Worm (Caenorhabditis elegans) whole organism, mixed stage, embryonic: ENCODE results near the gene srbc-38.

Experiments
- M03D4.4 ChIP-seq: sonication (generic microtip); optimal IDR thresholded peaks from 2 replicates; lab custom pipeline; 2017; ENCODE audit warnings: mild to moderate bottlenecking, missing genetic modification characterization, missing compliant biosample characterization
- blmp-1 ChIP-seq: fragments of 150-350 bp; optimal IDR thresholded peaks from 2 replicates; lab custom pipeline; 2014; ENCODE audit warnings: missing biosample characterization, missing genetic modification characterization
- ceh-39 ChIP-seq: fragments of 150-350 bp; optimal IDR thresholded peaks from 2 replicates; lab custom pipeline; 2014; ENCODE audit warnings: missing biosample characterization, missing genetic modification characterization
- ceh-43 ChIP-seq: fragments of 200-800 bp; sonication (Bioruptor generic); optimal IDR thresholded peaks from 2 replicates; lab custom pipeline; 2018; ENCODE audit warnings: mild to moderate bottlenecking, missing genetic modification characterization, moderate library complexity, missing compliant biosample characterization
- ceh-83 ChIP-seq: fragments of 200-800 bp; sonication (Bioruptor generic); optimal IDR thresholded peaks from 2 replicates; lab custom pipeline; 2018; ENCODE audit warnings: mild to moderate bottlenecking, missing genetic modification characterization, missing compliant biosample characterization
- ces-1 ChIP-seq: fragments of 150-350 bp; optimal IDR thresholded peaks from 2 replicates; lab custom pipeline; 2014; ENCODE audit warnings: missing biosample characterization, missing genetic modification reagents, missing genetic modification characterization
- cnd-1 ChIP-seq: fragments of 200-800 bp; sonication (Bioruptor generic); optimal IDR thresholded peaks from 2 replicates; lab custom pipeline; 2018; ENCODE audit warnings: mild to moderate bottlenecking, missing genetic modification characterization, missing compliant biosample characterization
- elt-1 ChIP-seq: sonication (generic microtip); optimal IDR thresholded peaks from 2 replicates; lab custom pipeline; 2017; ENCODE audit warnings: missing genetic modification characterization, mild to moderate bottlenecking, missing compliant biosample characterization, antibody characterized with exemption, moderate library complexity, borderline replicate concordance; ENCODE audit not compliant: insufficient read depth
- elt-3 ChIP-seq: fragments of 150-350 bp; optimal IDR thresholded peaks from 2 replicates; lab custom pipeline; 2014; ENCODE audit warnings: missing biosample characterization, missing genetic modification characterization
- flh-1 ChIP-seq: fragments of 200-800 bp; sonication (Bioruptor generic); optimal IDR thresholded peaks from 2 replicates; lab custom pipeline; 2018; ENCODE audit warnings: mild to moderate bottlenecking, missing genetic modification characterization, moderate library complexity, missing compliant biosample characterization
- ham-2 ChIP-seq: fragments of 200-800 bp; sonication (Bioruptor generic); optimal IDR thresholded peaks from 2 replicates; lab custom pipeline; 2018; ENCODE audit warnings: mild to moderate bottlenecking, missing genetic modification characterization, missing compliant biosample characterization
- hlh-1 ChIP-seq: fragments of 150-350 bp; optimal IDR thresholded peaks from 2 replicates; lab custom pipeline; 2014; ENCODE audit warnings: missing biosample characterization, missing genetic modification reagents, missing genetic modification characterization
- lin-13 ChIP-seq: fragments of 150-350 bp; optimal IDR thresholded peaks from 2 replicates; lab custom pipeline; 2014; ENCODE audit warnings: missing biosample characterization, missing genetic modification characterization
- lin-32 ChIP-seq: fragments of 200-800 bp; sonication (Bioruptor generic); optimal IDR thresholded peaks from 2 replicates; lab custom pipeline; 2018; ENCODE audit warnings: mild to moderate bottlenecking, missing genetic modification characterization, missing compliant biosample characterization
- mab-5 ChIP-seq: fragments of 150-350 bp; optimal IDR thresholded peaks from 2 replicates; lab custom pipeline; 2014; ENCODE audit warnings: missing biosample characterization, missing genetic modification characterization
- mep-1 ChIP-seq: fragments of 150-350 bp; optimal IDR thresholded peaks from 2 replicates; lab custom pipeline; 2017; ENCODE audit warnings: missing biosample characterization, missing genetic modification reagents, missing genetic modification characterization, inconsistent platforms
- mls-2 ChIP-seq: sonication (generic microtip); optimal IDR thresholded peaks from 2 replicates; lab custom pipeline; 2016; ENCODE audit warnings: mild to moderate bottlenecking, missing genetic modification characterization, moderate library complexity, missing compliant biosample characterization
- nhr-12 ChIP-seq: fragments of 150-350 bp; optimal IDR thresholded peaks from 2 replicates; lab custom pipeline; 2014; ENCODE audit warnings: missing biosample characterization, missing genetic modification characterization
- nhr-2 ChIP-seq: fragments of 150-350 bp; optimal IDR thresholded peaks from 2 replicates; lab custom pipeline; 2014; ENCODE audit warnings: missing biosample characterization, missing genetic modification characterization
- nhr-237 ChIP-seq: fragments of 150-350 bp; optimal IDR thresholded peaks from 2 replicates; lab custom pipeline; 2014; ENCODE audit warnings: missing biosample characterization, missing genetic modification characterization
- nhr-28 ChIP-seq: fragments of 150-350 bp; optimal IDR thresholded peaks from 2 replicates; lab custom pipeline; 2014; ENCODE audit warnings: missing biosample characterization, missing genetic modification characterization
- nhr-76 ChIP-seq: sonication (generic microtip); optimal IDR thresholded peaks from 2 replicates; lab custom pipeline; 2017; ENCODE audit warnings: missing biosample characterization, missing genetic modification characterization
- sem-2 ChIP-seq: fragments of 200-800 bp; sonication (Bioruptor generic); optimal IDR thresholded peaks from 2 replicates; lab custom pipeline; 2018; ENCODE audit warnings: mild to moderate bottlenecking, missing genetic modification characterization, missing compliant biosample characterization
- snpc-4 ChIP-seq: fragments of 150-350 bp; optimal IDR thresholded peaks from 2 replicates; lab custom pipeline; 2014; ENCODE audit warnings: missing biosample characterization, missing genetic modification characterization
- sptf-1 ChIP-seq: sonication (generic microtip); optimal IDR thresholded peaks from 2 replicates; lab custom pipeline; 2017; ENCODE audit warnings: mild to moderate bottlenecking, missing genetic modification characterization, moderate library complexity, missing compliant biosample characterization
- tbx-8 ChIP-seq: fragments of 200-800 bp; sonication (Bioruptor generic); optimal IDR thresholded peaks from 2 replicates; lab custom pipeline; 2018; ENCODE audit warnings: mild to moderate bottlenecking, missing genetic modification characterization, moderate library complexity, missing compliant biosample characterization
- unc-120 ChIP-seq: sonication (generic microtip); optimal IDR thresholded peaks from 2 replicates; lab custom pipeline; 2017; ENCODE audit warnings: missing genetic modification characterization, missing compliant biosample characterization; ENCODE audit not compliant: poor library complexity, severe bottlenecking
- unc-39 ChIP-seq: fragments of 150-350 bp; optimal IDR thresholded peaks from 2 replicates; lab custom pipeline; 2014; ENCODE audit warnings: missing biosample characterization, missing genetic modification characterization
- zip-8 ChIP-seq: fragments of 150-350 bp; optimal IDR thresholded peaks from 2 replicates; lab custom pipeline; 2014; ENCODE audit warnings: missing biosample characterization, missing genetic modification characterization
- ztf-11 ChIP-seq: fragments of 150-350 bp; optimal IDR thresholded peaks from 2 replicates; lab custom pipeline; 2014; ENCODE audit warnings: missing biosample characterization, missing genetic modification characterization

srbc-38 gene

DNA sequence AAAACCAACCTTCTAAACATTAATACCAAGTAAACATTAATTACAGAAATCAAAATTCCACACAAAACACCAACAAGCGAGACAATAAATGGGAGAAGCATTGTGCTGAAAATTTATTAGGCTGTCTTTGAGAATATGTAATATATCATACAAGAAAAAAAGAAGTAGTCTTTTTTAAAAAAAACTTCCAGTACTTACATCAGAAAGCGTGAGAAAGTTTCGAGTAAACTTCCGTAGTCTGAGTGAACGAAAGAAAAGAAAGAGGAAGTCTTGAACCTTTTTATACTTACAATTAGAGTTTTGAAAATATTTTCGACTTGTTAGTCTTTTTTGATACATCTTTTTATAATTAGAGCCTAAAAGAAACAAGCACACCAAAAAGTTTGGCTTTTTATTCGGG lies 12.7 kb downstream of the srbc-38 start, which contains the start of gene srbc-40:
srbc-40 (minus strand) TSS at position 101 of the 400 bp plus-strand sequence.
- TF ChIP-seq nhr-28 (no peak), lin-13 (tag; lab: Kevin White, UChicago) (no peak), blmp-1 (tag; lab: Kevin White, UChicago) (no peak), unc-120 (tag; lab: Kevin White, UChicago) (no peak), sem-2 (GFP tag; lab: Kevin White, UChicago) (no peak), unc-39 (tag; lab: Kevin White, UChicago) (no peak), elt-3 (tag; lab: Kevin White, UChicago) (no peak), mls-2 (no peak), flh-1 (GFP tag; lab: Kevin White, UChicago) (no peak), mab-5 (tag; lab: Kevin White, UChicago) (no peak), nhr-76 (tag; lab: Kevin White, UChicago) (no peak), snpc-4 (no peak), zip-8 (tag; lab: Kevin White, UChicago) (no peak), ztf-11 (tag; lab: Kevin White, UChicago) (no peak)

DNA sequence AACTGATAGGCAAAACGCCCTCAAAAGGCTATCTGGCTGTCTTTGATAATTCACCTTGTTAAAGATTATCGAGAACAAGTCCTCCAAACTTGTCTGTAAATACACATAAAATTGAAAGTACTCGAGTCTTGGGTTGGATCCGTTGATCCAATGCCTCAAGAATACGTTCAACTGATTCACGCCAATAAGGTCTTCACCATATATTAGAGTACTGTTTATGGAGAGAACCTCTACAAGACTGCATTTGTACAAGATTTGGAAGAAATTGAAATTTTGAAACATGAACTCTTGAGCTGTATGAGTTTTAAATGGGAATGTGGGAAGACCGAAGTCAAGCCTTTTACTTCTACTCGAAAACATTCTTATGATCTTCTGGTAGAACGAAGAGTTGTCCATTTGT lies 15.9 kb downstream of the srbc-38 start:
- TF ChIP-seq cnd-1 (no peak), tbx-8 (GFP tag; lab: Kevin White, UChicago) (no peak), nhr-2 (tag; lab: Kevin White, UChicago) (no peak), nhr-237 (tag; lab: Kevin White, UChicago) (no peak), flh-1 (GFP tag; lab: Kevin White, UChicago) (no peak), nhr-28 (no peak), lin-13 (tag; lab: Kevin White, UChicago) (no peak), mls-2 (no peak), mab-5 (tag; lab: Kevin White, UChicago) (no peak), ces-1 (GFP tag; lab: Kevin White, UChicago) (no peak), elt-3 (tag; lab: Kevin White, UChicago) (no peak), snpc-4 (no peak), nhr-12 (tag; lab: Kevin White, UChicago) (no peak), unc-120 (tag; lab: Kevin White, UChicago) (no peak), M03D4.4 (tag; lab: Kevin White, UChicago) (no peak), hlh-1 (tag; lab: Kevin White, UChicago) (no peak), ceh-43 (GFP tag; lab: Kevin White, UChicago) (no peak)

DNA sequence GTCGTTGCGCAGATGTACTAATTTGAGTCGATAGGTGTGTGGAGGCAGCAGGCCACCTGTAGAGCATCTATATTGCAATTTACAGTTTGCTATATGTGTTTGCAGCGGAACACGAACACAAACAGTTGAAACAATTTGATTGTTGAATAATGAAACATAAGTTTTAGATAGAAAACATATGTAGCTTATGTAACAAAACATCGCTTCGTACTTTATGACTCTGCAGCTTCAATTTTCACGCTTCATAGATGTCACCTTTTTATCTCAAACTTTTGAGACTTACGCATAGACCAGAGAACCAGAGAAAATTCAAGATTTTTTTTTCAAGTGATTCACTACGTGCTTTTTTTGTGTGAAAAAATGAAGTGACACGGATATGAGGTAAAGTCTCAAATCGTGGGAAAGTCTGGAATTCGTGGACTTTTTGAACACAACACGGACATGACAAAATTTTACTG lies 16.9 kb downstream of the srbc-38 start, which contains the start of gene fbxb-72:
fbxb-72 (minus strand) TSS at position 58 of the 458 bp plus-strand sequence.
- TF ChIP-seq ceh-39 (peak; percentile 44), nhr-28 (no peak), sptf-1 (tag; lab: Kevin White, UChicago) (peak; percentile 18), hlh-1 (tag; lab: Kevin White, UChicago) (peak; percentile 9), ham-2 (no peak)

DNA sequence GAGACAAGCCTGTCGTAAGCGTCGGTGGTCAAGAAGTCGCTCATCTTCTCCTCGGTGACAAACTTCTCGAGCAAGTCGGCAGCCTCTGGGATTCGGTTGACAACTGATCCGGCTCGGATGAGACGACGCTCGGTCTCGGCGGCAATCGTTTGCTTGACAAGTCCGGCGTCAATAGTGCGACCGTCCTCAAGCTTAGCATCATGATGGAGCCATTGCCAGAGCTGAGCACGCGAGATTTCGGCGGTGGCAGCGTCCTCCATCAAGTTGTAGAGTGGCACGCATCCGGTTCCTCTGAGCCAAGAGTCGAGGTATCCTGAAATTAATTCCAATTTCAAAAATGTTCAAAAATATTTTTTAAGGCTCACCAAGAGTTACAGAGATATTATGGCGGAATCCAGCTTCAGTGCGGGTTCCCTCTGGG lies 17.5 kb downstream of the srbc-38 start:
- TF ChIP-seq mab-5 (tag; lab: Kevin White, UChicago) (no peak), cnd-1 (no peak), sptf-1 (tag; lab: Kevin White, UChicago) (no peak), lin-32 (GFP tag; lab: Kevin White, UChicago) (no peak), nhr-237 (tag; lab: Kevin White, UChicago) (no peak), elt-1 (no peak), tbx-8 (GFP tag; lab: Kevin White, UChicago) (no peak), nhr-12 (tag; lab: Kevin White, UChicago) (no peak), ceh-39 (no peak), ztf-11 (tag; lab: Kevin White, UChicago) (no peak), nhr-2 (tag; lab: Kevin White, UChicago) (no peak), nhr-76 (tag; lab: Kevin White, UChicago) (no peak), mep-1 (tag; lab: Kevin White, UChicago) (no peak), M03D4.4 (tag; lab: Kevin White, UChicago) (no peak), snpc-4 (no peak), blmp-1 (tag; lab: Kevin White, UChicago) (no peak), ces-1 (GFP tag; lab: Kevin White, UChicago) (no peak), ceh-83 (GFP tag; lab: Kevin White, UChicago) (no peak), unc-39 (tag; lab: Kevin White, UChicago) (no peak), elt-3 (tag; lab: Kevin White, UChicago) (no peak)
